Fruit fly (Drosophila melanogaster) whole organism, embryonic: ENCODE data around the gene CG43179.

Experiments used
- Atf6 ChIP-seq: fragments of 200-800 bp; sonication (Bioruptor generic); IDR thresholded peaks from 2 replicates; pipeline ENCODE4 v1.3.6; 2022; ENCODE audit warnings: missing biosample characterization, missing genetic modification characterization
- BEAF-32 ChIP-seq: fragments of 200-800 bp; sonication (Bioruptor generic); optimal IDR thresholded peaks from 3 replicates; lab custom pipeline; 2017; ENCODE audit warnings: missing biosample characterization, missing genetic modification characterization, mild to moderate bottlenecking, moderate library complexity, missing genetic modification reagents
- Bdp1 ChIP-seq: fragments of 200-800 bp; sonication (Bioruptor generic); optimal IDR thresholded peaks from 3 replicates; lab custom pipeline; 2016; ENCODE audit warnings: missing biosample characterization, missing genetic modification characterization
- Bteb2 ChIP-seq: fragments of 200-800 bp; sonication (Bioruptor generic); optimal IDR thresholded peaks from 2 replicates; lab custom pipeline; 2016; ENCODE audit warnings: missing biosample characterization, missing genetic modification characterization
- CG10543 ChIP-seq: fragments of 200-800 bp; sonication (Bioruptor generic); optimal IDR thresholded peaks from 3 replicates; lab custom pipeline; 2017; ENCODE audit warnings: missing biosample characterization, mild to moderate bottlenecking, missing genetic modification characterization, moderate library complexity
- CG11085 ChIP-seq: fragments of 200-800 bp; sonication (Bioruptor generic); IDR thresholded peaks from 2 replicates; pipeline ENCODE4 v1.3.6; 2022; ENCODE audit warnings: missing biosample characterization, missing genetic modification characterization
- CG11398 ChIP-seq: fragments of 200-800 bp; sonication (Bioruptor generic); optimal IDR thresholded peaks from 2 replicates; lab custom pipeline; 2016; ENCODE audit warnings: missing biosample characterization, missing genetic modification characterization
- CG11560 ChIP-seq: fragments of 200-800 bp; sonication (Bioruptor generic); IDR thresholded peaks from 3 replicates; pipeline ENCODE4 v1.3.6; 2022; ENCODE audit warnings: missing biosample characterization, missing genetic modification characterization
- CG12219 ChIP-seq: fragments of 200-800 bp; sonication (Bioruptor generic); optimal IDR thresholded peaks from 3 replicates; lab custom pipeline; 2018; ENCODE audit warnings: missing biosample characterization, mild to moderate bottlenecking, missing genetic modification characterization
- CG12744 ChIP-seq: fragments of 200-800 bp; sonication (Bioruptor generic); optimal IDR thresholded peaks from 2 replicates; lab custom pipeline; 2016; ENCODE audit warnings: missing biosample characterization, missing genetic modification characterization
- CG13123 ChIP-seq: fragments of 200-800 bp; sonication (Bioruptor generic); optimal IDR thresholded peaks from 2 replicates; lab custom pipeline; 2016; ENCODE audit warnings: missing biosample characterization, missing genetic modification characterization
- CG1529 ChIP-seq: fragments of 200-800 bp; sonication (Bioruptor generic); optimal IDR thresholded peaks from 3 replicates; lab custom pipeline; 2018; ENCODE audit warnings: missing biosample characterization, missing genetic modification characterization
- CG15479 ChIP-seq: fragments of 200-800 bp; sonication (Bioruptor generic); optimal IDR thresholded peaks from 3 replicates; lab custom pipeline; 2019; ENCODE audit warnings: missing biosample characterization, mild to moderate bottlenecking, missing genetic modification characterization, moderate library complexity
- CG17802 ChIP-seq: fragments of 200-800 bp; sonication (Bioruptor generic); optimal IDR thresholded peaks from 2 replicates; lab custom pipeline; 2018; ENCODE audit warnings: missing biosample characterization, mild to moderate bottlenecking, missing genetic modification characterization, moderate library complexity
- CG3281 ChIP-seq: fragments of 200-800 bp; sonication (Bioruptor generic); optimal IDR thresholded peaks from 3 replicates; lab custom pipeline; 2017; ENCODE audit warnings: missing biosample characterization, mild to moderate bottlenecking, missing genetic modification characterization
- CG33213 ChIP-seq: fragments of 200-800 bp; sonication (Bioruptor generic); optimal IDR thresholded peaks from 3 replicates; lab custom pipeline; 2016; ENCODE audit warnings: missing biosample characterization, missing genetic modification characterization
- CG4360 ChIP-seq: fragments of 200-800 bp; sonication (Bioruptor generic); IDR thresholded peaks from 2 replicates; pipeline ENCODE4 v1.3.6; 2022; ENCODE audit warnings: missing biosample characterization, missing genetic modification characterization
- CG4424 ChIP-seq: fragments of 200-800 bp; sonication (Bioruptor generic); optimal IDR thresholded peaks from 3 replicates; lab custom pipeline; 2016; ENCODE audit warnings: missing biosample characterization, missing genetic modification characterization
- CG8359 ChIP-seq: fragments of 200-800 bp; sonication (Bioruptor generic); optimal IDR thresholded peaks from 2 replicates; lab custom pipeline; 2017; ENCODE audit warnings: missing biosample characterization, mild to moderate bottlenecking, missing genetic modification characterization, borderline replicate concordance
- CG8924 ChIP-seq: fragments of 200-800 bp; optimal IDR thresholded peaks from 3 replicates; lab custom pipeline; 2019; ENCODE audit warnings: missing biosample characterization, mild to moderate bottlenecking, missing genetic modification characterization, moderate library complexity
- CG9817 ChIP-seq: fragments of 200-800 bp; sonication (Bioruptor generic); optimal IDR thresholded peaks from 2 replicates; lab custom pipeline; 2018; ENCODE audit warnings: missing biosample characterization, mild to moderate bottlenecking, missing genetic modification characterization, moderate library complexity
- CG9876 ChIP-seq: fragments of 200-800 bp; sonication (Bioruptor generic); optimal IDR thresholded peaks from 2 replicates; lab custom pipeline; 2016; ENCODE audit warnings: missing biosample characterization, missing genetic modification characterization
- CHES-1-like ChIP-seq: fragments of 200-800 bp; sonication (Bioruptor generic); optimal IDR thresholded peaks from 2 replicates; lab custom pipeline; 2016; ENCODE audit warnings: missing biosample characterization, missing genetic modification characterization
- Dip3 ChIP-seq: fragments of 200-800 bp; sonication (Bioruptor generic); optimal IDR thresholded peaks from 3 replicates; lab custom pipeline; 2016; ENCODE audit warnings: missing biosample characterization, missing genetic modification characterization
- E2f2 ChIP-seq: fragments of 200-800 bp; sonication (Bioruptor generic); IDR thresholded peaks from 2 replicates; pipeline ENCODE4 v1.3.6; 2022; ENCODE audit warnings: missing biosample characterization, missing genetic modification characterization
- ERR ChIP-seq: fragments of 200-800 bp; sonication (Bioruptor generic); optimal IDR thresholded peaks from 2 replicates; lab custom pipeline; 2016; ENCODE audit warnings: missing biosample characterization, missing genetic modification characterization
- MESR4 ChIP-seq: fragments of 200-800 bp; sonication (Bioruptor generic); optimal IDR thresholded peaks from 2 replicates; lab custom pipeline; 2018; ENCODE audit warnings: missing biosample characterization, mild to moderate bottlenecking, missing genetic modification characterization, moderate library complexity
- MTF-1 ChIP-seq: fragments of 200-800 bp; sonication (Bioruptor generic); optimal IDR thresholded peaks from 2 replicates; lab custom pipeline; 2018; ENCODE audit warnings: missing biosample characterization, mild to moderate bottlenecking, missing genetic modification characterization, borderline replicate concordance
- NC2β ChIP-seq: fragments of 200-800 bp; sonication (Bioruptor generic); optimal IDR thresholded peaks from 2 replicates; lab custom pipeline; 2016; ENCODE audit warnings: missing biosample characterization, missing genetic modification characterization
- Nf-YB ChIP-seq: fragments of 200-800 bp; sonication (Bioruptor generic); optimal IDR thresholded peaks from 3 replicates; lab custom pipeline; 2019; ENCODE audit warnings: missing biosample characterization, mild to moderate bottlenecking, missing genetic modification characterization, moderate library complexity
- Sin3A ChIP-seq: fragments of >200 bp; optimal IDR thresholded peaks from 2 replicates; lab custom pipeline; 2018
- Usf ChIP-seq: fragments of 200-800 bp; sonication (Bioruptor generic); optimal IDR thresholded peaks from 2 replicates; lab custom pipeline; 2017; ENCODE audit warnings: missing genotype, missing biosample characterization, missing genetic modification characterization
- Xrp1 ChIP-seq: fragments of 200-800 bp; sonication (Bioruptor generic); IDR thresholded peaks from 2 replicates; pipeline ENCODE4 v1.3.6; 2022; ENCODE audit warnings: missing biosample characterization, missing genetic modification characterization
- ase ChIP-seq: fragments of 200-800 bp; sonication (Bioruptor generic); IDR thresholded peaks from 3 replicates; pipeline ENCODE4 v1.3.6; 2022; ENCODE audit warnings: missing biosample characterization, missing genetic modification characterization
- bab2 ChIP-seq: fragments of 200-800 bp; sonication (Bioruptor generic); optimal IDR thresholded peaks from 2 replicates; lab custom pipeline; 2016; ENCODE audit warnings: missing biosample characterization, missing genetic modification characterization
- cwo ChIP-seq: fragments of 200-800 bp; sonication (Bioruptor generic); optimal IDR thresholded peaks from 3 replicates; lab custom pipeline; 2017; ENCODE audit warnings: missing biosample characterization, missing genetic modification characterization, mild to moderate bottlenecking, moderate library complexity, missing genetic modification reagents
- fd64A ChIP-seq: fragments of 200-800 bp; sonication (Bioruptor generic); optimal IDR thresholded peaks from 3 replicates; lab custom pipeline; 2018; ENCODE audit warnings: missing biosample characterization, mild to moderate bottlenecking, missing genetic modification characterization
- gce ChIP-seq: fragments of 200-800 bp; sonication (Bioruptor generic); IDR thresholded peaks from 3 replicates; pipeline ENCODE4 v1.3.6; 2022; ENCODE audit warnings: missing biosample characterization, missing genetic modification characterization
- insv ChIP-seq, 2 experiments: fragments of 200-800 bp; sonication (Bioruptor generic); optimal IDR thresholded peaks; 3 replicates each; lab custom pipeline; 2016 to 2018; ENCODE audit warnings: missing biosample characterization in 2 of 2, missing genetic modification characterization in 2 of 2
- inv ChIP-seq: fragments of 200-800 bp; sonication (Bioruptor generic); IDR thresholded peaks from 2 replicates; pipeline ENCODE4 v1.3.6; 2022; ENCODE audit warnings: missing biosample characterization, missing genetic modification characterization; ENCODE audit not compliant: partially characterized antibody
- kni ChIP-seq: fragments of 200-800 bp; sonication (Bioruptor generic); optimal IDR thresholded peaks from 3 replicates; lab custom pipeline; 2017; ENCODE audit warnings: mild to moderate bottlenecking, missing biosample characterization, missing genetic modification reagents, missing genetic modification characterization
- lab ChIP-seq: fragments of 200-800 bp; sonication (Bioruptor generic); optimal IDR thresholded peaks from 3 replicates; lab custom pipeline; 2017; ENCODE audit warnings: missing biosample characterization, missing genetic modification characterization, mild to moderate bottlenecking, moderate library complexity, missing genetic modification reagents
- lilli ChIP-seq: fragments of 200-800 bp; sonication (Bioruptor generic); optimal IDR thresholded peaks from 3 replicates; lab custom pipeline; 2016; ENCODE audit warnings: missing biosample characterization, missing genetic modification characterization
- lov ChIP-seq, 2 experiments: fragments of 200-800 bp in 1 of 2; fragments of >200 bp in 1 of 2; sonication (Bioruptor generic) in 1 of 2; IDR thresholded peaks in 1 of 2; optimal IDR thresholded peaks in 1 of 2; 2 replicates in 1 of 2; 3 replicates in 1 of 2; pipeline versions ENCODE4 v1.3.6 to Lab custom; 2017 to 2022; ENCODE audit warnings: missing biosample characterization in 1 of 2, missing genetic modification characterization in 1 of 2
- mam ChIP-seq: fragments of 200-800 bp; sonication (Bioruptor generic); optimal IDR thresholded peaks from 3 replicates; lab custom pipeline; 2016; ENCODE audit warnings: missing biosample characterization, missing genetic modification characterization
- org-1 ChIP-seq: fragments of 200-800 bp; sonication (Bioruptor generic); optimal IDR thresholded peaks from 2 replicates; lab custom pipeline; 2017; ENCODE audit warnings: missing biosample characterization, missing genetic modification characterization
- pnt ChIP-seq: fragments of 200-800 bp; sonication (Bioruptor generic); optimal IDR thresholded peaks from 3 replicates; lab custom pipeline; 2016; ENCODE audit warnings: missing biosample characterization, missing genetic modification characterization
- tgo ChIP-seq: fragments of 200-800 bp; sonication (Bioruptor generic); IDR thresholded peaks from 3 replicates; pipeline ENCODE4 v1.3.6; 2022; ENCODE audit warnings: missing biosample characterization, missing genetic modification characterization
- tx ChIP-seq: fragments of 200-800 bp; sonication (Bioruptor generic); optimal IDR thresholded peaks from 2 replicates; lab custom pipeline; 2016; ENCODE audit warnings: missing biosample characterization, missing genetic modification characterization
- usp ChIP-seq: fragments of >200 bp; optimal IDR thresholded peaks from 2 replicates; lab custom pipeline; 2017; ENCODE audit warnings: missing biosample characterization, missing genetic modification characterization
- vnd ChIP-seq: fragments of 200-800 bp; sonication (Bioruptor generic); IDR thresholded peaks from 3 replicates; pipeline ENCODE4 v1.3.6; 2022; ENCODE audit warnings: missing biosample characterization, missing genetic modification characterization; ENCODE audit not compliant: partially characterized antibody

Gene CG43179

DNA sequence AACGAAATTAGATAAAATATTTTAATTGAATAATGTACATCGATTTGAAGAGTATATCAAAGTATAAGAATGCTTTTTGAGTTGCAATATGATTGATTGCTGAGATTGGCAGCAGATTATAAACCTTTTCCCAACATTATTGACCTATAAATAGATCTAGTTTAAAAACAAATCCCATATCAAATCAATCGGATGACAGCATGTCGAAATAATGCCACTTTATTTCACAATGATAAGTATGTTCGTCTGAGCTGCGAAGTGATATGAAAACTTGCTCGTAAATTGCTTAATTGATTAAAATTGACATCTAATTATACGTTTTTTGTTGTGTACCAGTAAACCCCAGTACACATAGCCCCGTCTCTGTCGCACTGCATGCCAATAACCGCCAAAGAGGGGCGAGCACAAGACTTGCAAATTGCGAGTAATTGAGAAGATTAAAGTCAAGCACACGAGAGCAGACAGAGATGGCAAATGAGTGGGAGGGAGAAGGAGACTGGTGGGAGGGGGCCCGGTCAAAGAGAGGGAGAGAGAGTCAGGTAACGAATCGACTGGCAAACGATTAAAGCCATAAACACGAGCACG lies 27.2 kb downstream of the CG43179 start:
- TF ChIP-seq mam (GFP tag; lab: Kevin White, UChicago) (peak; percentile 70), Dip3 (GFP tag; lab: Kevin White, UChicago) (peak; percentile 37), insv (GFP tag; optimal IDR thresholded peaks at IDR 0.05; lab: Kevin White, UChicago) (no peak), bab2 (no peak), org-1 (no peak), ase (GFP tag; lab: Robert Waterston, UW) (no peak), Sin3A (no peak), inv (GFP tag; lab: Robert Waterston, UW) (no peak), MESR4 (no peak), NC2β (GFP tag; lab: Kevin White, UChicago) (no peak), CG17802 (tag; lab: Kevin White, UChicago) (no peak), Bteb2 (no peak), Bdp1 (no peak), CG1529 (GFP tag; lab: Kevin White, UChicago) (no peak), BEAF-32 (no peak), CG11085 (GFP tag; lab: Robert Waterston, UW) (no peak), CG15479 (peak; percentile 88), kni (GFP tag; lab: Kevin White, UChicago) (no peak), tgo (no peak), gce (GFP tag; lab: Robert Waterston, UW) (no peak), fd64A (GFP tag; lab: Kevin White, UChicago) (no peak), CG13123 (no peak), CG12744 (GFP tag; lab: Kevin White, UChicago) (no peak), Xrp1 (GFP tag; lab: Robert Waterston, UW) (no peak), pnt (GFP tag; lab: Kevin White, UChicago) (no peak), CG9876 (GFP tag; lab: Kevin White, UChicago) (no peak), vnd (GFP tag; lab: Robert Waterston, UW) (no peak), CG3281 (GFP tag; lab: Kevin White, UChicago) (peak; percentile 58), CG11560 (no peak), E2f2 (no peak), lab (no peak), lov (optimal IDR thresholded peaks at IDR 0.05; lab: Kevin White, UChicago) (no peak), lov (GFP tag; IDR thresholded peaks at IDR 0.05; lab: Robert Waterston, UW) (no peak), CG11398 (no peak), lilli (peak; percentile 54), Nf-YB (GFP tag; lab: Kevin White, UChicago) (no peak), ERR (GFP tag; lab: Kevin White, UChicago) (peak; percentile 4), CG8924 (tag; lab: Kevin White, UChicago) (peak; percentile 18), tx (GFP tag; lab: Kevin White, UChicago) (no peak), CG33213 (GFP tag; lab: Kevin White, UChicago) (no peak), CG9817 (tag; lab: Kevin White, UChicago) (peak; percentile 45), CG4360 (no peak), CG10543 (GFP tag; lab: Kevin White, UChicago) (no peak), Usf (no peak), cwo (GFP tag; lab: Kevin White, UChicago) (no peak), CG4424 (GFP tag; lab: Kevin White, UChicago) (no peak), CG8359 (no peak), CG12219 (no peak), Atf6 (GFP tag; lab: Robert Waterston, UW) (no peak), usp (GFP tag; lab: Kevin White, UChicago) (no peak), MTF-1 (GFP tag; lab: Kevin White, UChicago) (no peak), CHES-1-like (GFP tag; lab: Kevin White, UChicago) (no peak)
